Worm (Caenorhabditis elegans): ENCODE results near the gene lgc-21.

DNA sequence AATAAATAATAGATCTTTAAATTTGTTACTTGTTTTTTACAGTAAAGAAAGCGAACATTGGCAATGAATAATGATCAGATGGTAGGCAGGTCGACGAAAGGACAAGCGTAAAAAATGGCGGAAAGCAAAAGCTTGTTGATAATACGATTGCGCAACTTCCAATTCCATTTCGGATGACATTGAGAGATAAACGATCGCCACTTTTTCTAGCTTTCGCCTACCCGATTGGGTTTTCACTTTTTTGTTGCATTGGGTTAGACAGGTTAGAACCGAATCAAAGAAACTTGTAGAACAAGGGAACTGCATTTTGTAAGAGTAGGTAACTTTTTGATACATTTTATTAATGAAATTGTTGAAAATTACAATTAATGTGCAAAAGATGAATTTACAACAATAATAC, 1.7 kb upstream of the lgc-21 start:
- TF ChIP-seq ama-1 (optimal IDR thresholded peaks at IDR 0.05) = no peak
- TF ChIP-seq ztf-4 (tag; optimal IDR thresholded peaks at IDR 0.05) = no peak
- TF ChIP-seq ZK546.5 (tag; optimal IDR thresholded peaks at IDR 0.05) = no peak
- TF ChIP-seq egl-5 (tag; optimal IDR thresholded peaks at IDR 0.05) = no peak
- TF ChIP-seq R02D3.7 (tag; optimal IDR thresholded peaks at IDR 0.05) = no peak
- no peak for TF ChIP-seq nhr-77 (tag; optimal IDR thresholded peaks at IDR 0.05)
- TF ChIP-seq pha-4 (tag; optimal IDR thresholded peaks at IDR 0.05) = no peak
- no peak for TF ChIP-seq nfya-1 (tag; optimal IDR thresholded peaks at IDR 0.05; ENCODE audit: insufficient read depth)
- no peak for TF ChIP-seq ceh-28 (tag; optimal IDR thresholded peaks at IDR 0.05)
- no peak for TF ChIP-seq skn-1 (tag; optimal IDR thresholded peaks at IDR 0.05)
- TF ChIP-seq unc-62 (GFP tag; optimal IDR thresholded peaks at IDR 0.05) = no peak
- no peak for TF ChIP-seq nhr-11 (tag; optimal IDR thresholded peaks at IDR 0.05)
- TF ChIP-seq elt-2 (tag; optimal IDR thresholded peaks at IDR 0.05) = no peak
- no peak for TF ChIP-seq pqm-1 (tag; optimal IDR thresholded peaks at IDR 0.05)

All from whole organism, L3 larva.